Worm (Caenorhabditis elegans): Measurements from ENCODE around the gene Y55F3BR.1.
"Not testable (repeated sequence)": the region's sequence is repeated elsewhere in the genome, so short reads cannot be mapped to it uniquely, and the experiment has no call there.

ce11 chrIV:848956-849355 is 25.6 kb upstream of the Y55F3BR.1 start:
- TF ChIP-seq klf-2 (GFP tag; conservative IDR thresholded peaks at IDR 0.05); flt-1 (GFP tag; IDR thresholded peaks at IDR 0.05); ztf-29 (GFP tag; IDR thresholded peaks at IDR 0.05); med-1 (GFP tag; optimal IDR thresholded peaks at IDR 0.05; ENCODE audit: insufficient read depth); ztf-23 (GFP tag; IDR thresholded peaks at IDR 0.05): not testable (repeated sequence)
